Worm (Caenorhabditis elegans): Measurements from ENCODE around the gene C25D7.15.
"Not testable (repeated sequence)": the region's sequence is repeated elsewhere in the genome, so short reads cannot be mapped to it uniquely, and the experiment has no call there.

DNA sequence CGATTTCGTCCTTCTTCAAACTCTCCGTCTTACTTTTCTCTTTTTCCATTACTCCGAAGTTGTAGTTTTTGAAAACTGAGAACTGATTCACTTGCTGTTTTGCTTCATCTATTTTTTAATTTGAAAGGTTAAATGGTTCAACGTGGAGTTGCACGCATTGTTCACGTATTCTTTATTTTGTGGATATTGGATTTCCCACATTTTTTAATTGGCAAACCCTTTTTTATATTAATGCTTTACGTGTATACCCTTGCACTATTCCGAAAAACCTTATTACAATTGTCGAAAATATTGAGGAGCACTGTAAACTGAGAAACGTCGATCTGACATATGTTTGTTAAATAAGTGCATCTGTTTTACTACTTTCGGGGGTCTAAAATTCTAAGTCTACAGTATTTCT lies 22.8 kb upstream of the C25D7.15 start, which contains the start of gene melo-3:
- TF ChIP-seq pha-4 (tag; optimal IDR thresholded peaks at IDR 0.05); unc-62 (GFP tag; optimal IDR thresholded peaks at IDR 0.05); mdl-1 (tag; optimal IDR thresholded peaks at IDR 0.05); egl-27 (tag; optimal IDR thresholded peaks at IDR 0.05); ceh-16 (tag; optimal IDR thresholded peaks at IDR 0.05); daf-12 (tag; optimal IDR thresholded peaks at IDR 0.05); nhr-77 (tag; optimal IDR thresholded peaks at IDR 0.05); lin-15B (tag; optimal IDR thresholded peaks at IDR 0.05); ztf-4 (tag; optimal IDR thresholded peaks at IDR 0.05); jun-1 (tag; optimal IDR thresholded peaks at IDR 0.05); pqm-1 (tag; optimal IDR thresholded peaks at IDR 0.05): not testable (repeated sequence)

Data from whole organism, L3 larva.